Worm (Caenorhabditis elegans): ENCODE measurements around the gene mel-11.

mel-11 gene

ce11 chrII:9329474-9329873 lies 28.9 kb upstream of the mel-11 start, which contains the start of gene wbp-2:
Gene wbp-2 (plus strand): TSS chrII:9329774.
- TF ChIP-seq him-1 (tag; optimal IDR thresholded peaks at IDR 0.05) (no peak), dao-5 (tag; optimal IDR thresholded peaks at IDR 0.05) (no peak), W03F9.2 (tag; optimal IDR thresholded peaks at IDR 0.05) (no peak)

- TF ChIP-seq dao-5 (tag; optimal IDR thresholded peaks at IDR 0.05) (no peak), W03F9.2 (tag; optimal IDR thresholded peaks at IDR 0.05) (no peak), him-1 (tag; optimal IDR thresholded peaks at IDR 0.05) (no peak)
These were observed 27.0 kb upstream of the mel-11 start, which contains the start of gene eif-3.F for ce11 chrII:9331343-9331742. Gene eif-3.F (plus strand): TSS chrII:9331643.

- TF ChIP-seq dao-5 (tag; optimal IDR thresholded peaks at IDR 0.05) (no peak), W03F9.2 (tag; optimal IDR thresholded peaks at IDR 0.05) (no peak), him-1 (tag; optimal IDR thresholded peaks at IDR 0.05) (no peak)
These were observed 25.3 kb upstream of the mel-11 start for ce11 chrII:9333034-9333433.

ce11 chrII:9333714-9334113 lies 24.6 kb upstream of the mel-11 start, which contains the start of gene scp-1:
Gene scp-1 (plus strand): TSS chrII:9334014.
- no peak for TF ChIP-seq W03F9.2 (tag; optimal IDR thresholded peaks at IDR 0.05)
- no peak for TF ChIP-seq him-1 (tag; optimal IDR thresholded peaks at IDR 0.05)
- no peak for TF ChIP-seq dao-5 (tag; optimal IDR thresholded peaks at IDR 0.05)

ce11 chrII:9336651-9337050 lies 21.7 kb upstream of the mel-11 start:
- TF ChIP-seq dao-5 (tag; optimal IDR thresholded peaks at IDR 0.05) = no peak
- TF ChIP-seq W03F9.2 (tag; optimal IDR thresholded peaks at IDR 0.05) = no peak
- TF ChIP-seq him-1 (tag; optimal IDR thresholded peaks at IDR 0.05) = no peak

- TF ChIP-seq him-1 (tag; optimal IDR thresholded peaks at IDR 0.05) = no peak
These were observed 19.5 kb upstream of the mel-11 start, which contains the start of gene ttll-12 for ce11 chrII:9338859-9339258. Gene ttll-12 (plus strand): TSS chrII:9338997.

ce11 chrII:9343955-9344354 lies 14.4 kb upstream of the mel-11 start:
- TF ChIP-seq W03F9.2 (tag; optimal IDR thresholded peaks at IDR 0.05) (no peak), dao-5 (tag; optimal IDR thresholded peaks at IDR 0.05) (no peak), him-1 (tag; optimal IDR thresholded peaks at IDR 0.05) (no peak)

- TF ChIP-seq W03F9.2 (tag; optimal IDR thresholded peaks at IDR 0.05) (no peak), him-1 (tag; optimal IDR thresholded peaks at IDR 0.05) (no peak), dao-5 (tag; optimal IDR thresholded peaks at IDR 0.05) (no peak)
These were observed 13.2 kb upstream of the mel-11 start for ce11 chrII:9345116-9345515.

ce11 chrII:9345794-9346193 lies 12.5 kb upstream of the mel-11 start:
- TF ChIP-seq W03F9.2 (tag; optimal IDR thresholded peaks at IDR 0.05) = no peak
- TF ChIP-seq him-1 (tag; optimal IDR thresholded peaks at IDR 0.05) = no peak
- no peak for TF ChIP-seq dao-5 (tag; optimal IDR thresholded peaks at IDR 0.05)

ce11 chrII:9346490-9346889 lies 11.8 kb upstream of the mel-11 start, which contains the start of gene F42A8.1:
Gene F42A8.1 (minus strand): TSS chrII:9346590.
- TF ChIP-seq dao-5 (tag; optimal IDR thresholded peaks at IDR 0.05) (no peak), him-1 (tag; optimal IDR thresholded peaks at IDR 0.05) (no peak), W03F9.2 (tag; optimal IDR thresholded peaks at IDR 0.05) (no peak)

- TF ChIP-seq W03F9.2 (tag; optimal IDR thresholded peaks at IDR 0.05) (no peak), him-1 (tag; optimal IDR thresholded peaks at IDR 0.05) (no peak), dao-5 (tag; optimal IDR thresholded peaks at IDR 0.05) (no peak)
These were observed 10.9 kb upstream of the mel-11 start for ce11 chrII:9347444-9347843.

ce11 chrII:9352669-9353068 lies 5.7 kb upstream of the mel-11 start, which contains the start of the genes sdhb-1 and cup-15:
Gene sdhb-1 (minus strand): TSS chrII:9352731.
Gene cup-15 (plus strand): TSS chrII:9353000.
- TF ChIP-seq him-1 (tag; optimal IDR thresholded peaks at IDR 0.05) = no peak
- TF ChIP-seq dao-5 (tag; optimal IDR thresholded peaks at IDR 0.05) = no peak

- TF ChIP-seq him-1 (tag; optimal IDR thresholded peaks at IDR 0.05) (no peak), dao-5 (tag; optimal IDR thresholded peaks at IDR 0.05) (no peak), W03F9.2 (tag; optimal IDR thresholded peaks at IDR 0.05) (no peak)
These were observed 1.6 kb upstream of the mel-11 start for ce11 chrII:9356723-9357122.

- TF ChIP-seq W03F9.2 (tag; optimal IDR thresholded peaks at IDR 0.05) = no peak
These were observed 3.9 kb downstream of the mel-11 start for ce11 chrII:9362249-9362648.

ce11 chrII:9369394-9369793 lies 11.1 kb downstream of the mel-11 start:
- TF ChIP-seq W03F9.2 (tag; optimal IDR thresholded peaks at IDR 0.05) (no peak), dao-5 (tag; optimal IDR thresholded peaks at IDR 0.05) (no peak), him-1 (tag; optimal IDR thresholded peaks at IDR 0.05) (no peak)
